Worm (Caenorhabditis elegans): ENCODE results near the gene tag-180.

Gene tag-180

ce11 chrII:11344554-11344953 is 15.3 kb upstream of the tag-180 start:
- TF ChIP-seq pqm-1 (tag; optimal IDR thresholded peaks at IDR 0.05) (no peak), nhr-76 (tag; optimal IDR thresholded peaks at IDR 0.05) (no peak), nhr-28 (tag; optimal IDR thresholded peaks at IDR 0.05) (no peak), elt-1 (tag; optimal IDR thresholded peaks at IDR 0.05) (no peak), eor-1 (tag; optimal IDR thresholded peaks at IDR 0.05) (no peak), jun-1 (tag; optimal IDR thresholded peaks at IDR 0.05) (no peak), fkh-10 (GFP tag; optimal IDR thresholded peaks at IDR 0.05) (no peak), ceh-9 (tag; optimal IDR thresholded peaks at IDR 0.05) (no peak), elt-3 (tag; optimal IDR thresholded peaks at IDR 0.05) (no peak), hmg-11 (tag; optimal IDR thresholded peaks at IDR 0.05) (no peak), pha-4 (tag; optimal IDR thresholded peaks at IDR 0.05) (no peak), ceh-28 (tag; optimal IDR thresholded peaks at IDR 0.05) (no peak), tbx-2 (tag; optimal IDR thresholded peaks at IDR 0.05) (no peak), lin-39 (tag; optimal IDR thresholded peaks at IDR 0.05) (no peak), ztf-11 (tag; optimal IDR thresholded peaks at IDR 0.05) (no peak), ZK546.5 (tag; optimal IDR thresholded peaks at IDR 0.05) (no peak), lsy-12 (tag; optimal IDR thresholded peaks at IDR 0.05) (no peak), mml-1 (tag; optimal IDR thresholded peaks at IDR 0.05) (no peak), egl-27 (tag; optimal IDR thresholded peaks at IDR 0.05) (no peak), fkh-2 (tag; optimal IDR thresholded peaks at IDR 0.05) (no peak)

ce11 chrII:11343300-11343869 is 14.2 kb upstream of the tag-180 start, which contains the start of gene lgc-20:
lgc-20 (minus strand) TSS chrII:11343610.
- TF ChIP-seq lin-15B (tag; optimal IDR thresholded peaks at IDR 0.05) (no peak), lsy-12 (tag; optimal IDR thresholded peaks at IDR 0.05) (no peak), jun-1 (tag; optimal IDR thresholded peaks at IDR 0.05) (no peak), pqm-1 (tag; optimal IDR thresholded peaks at IDR 0.05) (no peak), nhr-11 (tag; optimal IDR thresholded peaks at IDR 0.05) (no peak), pha-4 (tag; optimal IDR thresholded peaks at IDR 0.05) (no peak), egl-5 (tag; optimal IDR thresholded peaks at IDR 0.05) (no peak), aly-2 (tag; optimal IDR thresholded peaks at IDR 0.05) (no peak), egl-27 (tag; optimal IDR thresholded peaks at IDR 0.05) (no peak), nfya-1 (tag; optimal IDR thresholded peaks at IDR 0.05; ENCODE audit: insufficient read depth) (no peak), elt-3 (tag; optimal IDR thresholded peaks at IDR 0.05) (no peak), nhr-25 (tag; optimal IDR thresholded peaks at IDR 0.05) (no peak), ama-1 (optimal IDR thresholded peaks at IDR 0.05) (no peak), daf-12 (tag; optimal IDR thresholded peaks at IDR 0.05) (no peak), ceh-28 (tag; optimal IDR thresholded peaks at IDR 0.05) (no peak), elt-1 (tag; optimal IDR thresholded peaks at IDR 0.05) (no peak), mdl-1 (tag; optimal IDR thresholded peaks at IDR 0.05) (no peak), elt-2 (tag; optimal IDR thresholded peaks at IDR 0.05) (no peak)

DNA sequence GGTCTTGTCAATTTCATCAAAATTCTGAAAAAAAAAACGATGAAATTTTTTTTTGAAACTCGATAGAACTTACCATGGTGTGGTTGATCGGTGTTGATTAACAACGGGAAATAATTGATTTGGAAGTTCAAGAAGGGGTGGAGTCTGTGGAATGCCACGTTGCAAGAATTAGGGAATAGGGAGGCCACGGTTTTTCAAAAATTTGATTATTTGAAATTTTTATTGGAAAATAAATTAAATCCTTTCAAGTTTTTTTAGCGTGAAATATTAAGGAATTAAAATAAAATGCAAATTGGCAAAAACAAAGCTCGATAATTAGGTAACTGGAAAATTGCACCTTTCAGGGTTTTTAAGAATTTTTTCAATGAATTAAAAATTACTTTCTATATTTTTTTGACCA is 10.3 kb upstream of the tag-180 start, which contains the start of gene rmd-3:
Gene rmd-3, minus strand, starts transcription at position 101 of the 400 bp plus-strand sequence.
- no peak for TF ChIP-seq nhr-77 (tag; optimal IDR thresholded peaks at IDR 0.05)
- TF ChIP-seq lin-15B (tag; optimal IDR thresholded peaks at IDR 0.05), result no peak
- no peak for TF ChIP-seq ceh-28 (tag; optimal IDR thresholded peaks at IDR 0.05)
- TF ChIP-seq egl-5 (tag; optimal IDR thresholded peaks at IDR 0.05), result no peak
- TF ChIP-seq elt-3 (tag; optimal IDR thresholded peaks at IDR 0.05), result no peak
- no peak for TF ChIP-seq nfya-1 (tag; optimal IDR thresholded peaks at IDR 0.05; ENCODE audit: insufficient read depth)
- TF ChIP-seq zag-1 (tag; optimal IDR thresholded peaks at IDR 0.05), result no peak
- no peak for TF ChIP-seq elt-2 (tag; optimal IDR thresholded peaks at IDR 0.05)
- TF ChIP-seq daf-12 (tag; optimal IDR thresholded peaks at IDR 0.05), result no peak
- no peak for TF ChIP-seq mml-1 (tag; optimal IDR thresholded peaks at IDR 0.05)
- no peak for TF ChIP-seq nhr-43 (tag; optimal IDR thresholded peaks at IDR 0.05; ENCODE audit: poor library complexity, severe bottlenecking)

ce11 chrII:11337497-11338040 is 8.3 kb upstream of the tag-180 start, which contains the start of gene sqt-1:
sqt-1 (minus strand) TSS chrII:11337837.
- TF ChIP-seq hmg-11 (tag; optimal IDR thresholded peaks at IDR 0.05), result no peak
- no peak for TF ChIP-seq ZK546.5 (tag; optimal IDR thresholded peaks at IDR 0.05)
- no peak for TF ChIP-seq ceh-28 (tag; optimal IDR thresholded peaks at IDR 0.05)
- no peak for TF ChIP-seq fos-1 (tag; optimal IDR thresholded peaks at IDR 0.05)
- TF ChIP-seq nhr-28 (tag; optimal IDR thresholded peaks at IDR 0.05), result no peak
- no peak for TF ChIP-seq egl-27 (tag; optimal IDR thresholded peaks at IDR 0.05)
- TF ChIP-seq unc-62 (GFP tag; optimal IDR thresholded peaks at IDR 0.05), result no peak
- TF ChIP-seq ama-1 (optimal IDR thresholded peaks at IDR 0.05), result peak; percentile 61
- no peak for TF ChIP-seq nhr-76 (tag; optimal IDR thresholded peaks at IDR 0.05)
- no peak for TF ChIP-seq nhr-11 (tag; optimal IDR thresholded peaks at IDR 0.05)
- no peak for TF ChIP-seq snpc-4 (tag; optimal IDR thresholded peaks at IDR 0.05)
- TF ChIP-seq nhr-12 (tag; optimal IDR thresholded peaks at IDR 0.05), result no peak
- no peak for TF ChIP-seq lin-39 (tag; optimal IDR thresholded peaks at IDR 0.05)
- no peak for TF ChIP-seq nhr-77 (tag; optimal IDR thresholded peaks at IDR 0.05)
- TF ChIP-seq elt-1 (tag; optimal IDR thresholded peaks at IDR 0.05), result no peak
- TF ChIP-seq pha-4 (tag; optimal IDR thresholded peaks at IDR 0.05), result no peak
- TF ChIP-seq jun-1 (tag; optimal IDR thresholded peaks at IDR 0.05), result no peak
- TF ChIP-seq nhr-25 (tag; optimal IDR thresholded peaks at IDR 0.05), result peak; percentile 4
- TF ChIP-seq elt-3 (tag; optimal IDR thresholded peaks at IDR 0.05), result peak in 1 of 3 experiments; percentile 72
- no peak for TF ChIP-seq nhr-237 (tag; optimal IDR thresholded peaks at IDR 0.05)
- TF ChIP-seq nhr-23 (tag; optimal IDR thresholded peaks at IDR 0.05), result peak; percentile 52
- TF ChIP-seq ceh-16 (tag; optimal IDR thresholded peaks at IDR 0.05), result no peak
- no peak for TF ChIP-seq pqm-1 (tag; optimal IDR thresholded peaks at IDR 0.05)
- no peak for TF ChIP-seq R02D3.7 (tag; optimal IDR thresholded peaks at IDR 0.05)
- TF ChIP-seq zag-1 (tag; optimal IDR thresholded peaks at IDR 0.05), result no peak
- TF ChIP-seq sea-2 (GFP tag; optimal IDR thresholded peaks at IDR 0.05), result no peak
- TF ChIP-seq eor-1 (tag; optimal IDR thresholded peaks at IDR 0.05), result no peak
- TF ChIP-seq fkh-10 (GFP tag; optimal IDR thresholded peaks at IDR 0.05), result no peak
- no peak for TF ChIP-seq fkh-2 (tag; optimal IDR thresholded peaks at IDR 0.05)
- no peak for TF ChIP-seq lsy-12 (tag; optimal IDR thresholded peaks at IDR 0.05)
- no peak for TF ChIP-seq mdl-1 (tag; optimal IDR thresholded peaks at IDR 0.05)

All from whole organism, L3 larva.